Worm (Caenorhabditis elegans): ENCODE results near the gene fipr-7.

The fipr-7 gene

ce11 chrV:10246443-10246885 is 16.8 kb downstream of the fipr-7 start:
- peak; percentile 50 for TF ChIP-seq madf-6 (GFP tag; IDR thresholded peaks at IDR 0.05)
- TF ChIP-seq hmg-1.2 (GFP tag; IDR thresholded peaks at IDR 0.05): peak; percentile 24; the same call in 1 of the 2 replicates
- peak; percentile 61 for TF ChIP-seq efl-1 (GFP tag; optimal IDR thresholded peaks at IDR 0.05)
- TF ChIP-seq attf-5 (GFP tag; optimal IDR thresholded peaks at IDR 0.05): peak; percentile 34
- TF ChIP-seq tbx-9 (tag; optimal IDR thresholded peaks at IDR 0.05; ENCODE audit: borderline replicate concordance): no peak
- TF ChIP-seq somi-1 (GFP tag; optimal IDR thresholded peaks at IDR 0.05): peak; percentile 45
- TF ChIP-seq K11D2.4 (GFP tag; IDR thresholded peaks at IDR 0.05): 0 out of 2 replicates have a peak, but pooled peaks have one; percentile 52
- peak; percentile 1 for TF ChIP-seq xnd-1 (tag; optimal IDR thresholded peaks at IDR 0.05)
- TF ChIP-seq cebp-1 (GFP tag; IDR thresholded peaks at IDR 0.05): no peak
- peak; percentile 28 for TF ChIP-seq cebp-1 (tag; optimal IDR thresholded peaks at IDR 0.05)
- TF ChIP-seq dox-1 (GFP tag; IDR thresholded peaks at IDR 0.05): peak; percentile 16; the same call in 1 of the 2 replicates
- TF ChIP-seq K12H6.12 (tag; optimal IDR thresholded peaks at IDR 0.05): peak; percentile 74
- TF ChIP-seq lin-54 (GFP tag; optimal IDR thresholded peaks at IDR 0.05): peak; percentile 59
- no peak for TF ChIP-seq F57A8.1 (GFP tag; optimal IDR thresholded peaks at IDR 0.05)
- peak in 1 of 3 experiments; percentile 54 for TF ChIP-seq lin-35 (GFP tag; optimal IDR thresholded peaks at IDR 0.05)
- TF ChIP-seq dpl-1 (GFP tag; optimal IDR thresholded peaks at IDR 0.05): peak; percentile 19
- TF ChIP-seq madf-8 (GFP tag; conservative IDR thresholded peaks at IDR 0.05): 0 out of 2 replicates have a peak, but pooled peaks have one; percentile 23
- peak; percentile 37; the same call in 1 of the 2 replicates for TF ChIP-seq D2030.7 (GFP tag; IDR thresholded peaks at IDR 0.05)
- TF ChIP-seq B0336.3 (GFP tag; IDR thresholded peaks at IDR 0.05): no peak
- peak; percentile 5 for TF ChIP-seq lsl-1 (GFP tag; optimal IDR thresholded peaks at IDR 0.05)
- TF ChIP-seq F10E7.11 (tag; optimal IDR thresholded peaks at IDR 0.05): no peak
- peak; percentile 46 for TF ChIP-seq ceh-91 (GFP tag; IDR thresholded peaks at IDR 0.05)

- TF ChIP-seq F49E8.2 (tag; optimal IDR thresholded peaks at IDR 0.05; ENCODE audit: insufficient read depth) (no peak), akir-1 (GFP tag; optimal IDR thresholded peaks at IDR 0.05) (no peak), ceh-79 (tag; optimal IDR thresholded peaks at IDR 0.05) (no peak), F10E7.11 (tag; optimal IDR thresholded peaks at IDR 0.05) (no peak), bed-2 (GFP tag; IDR thresholded peaks at IDR 0.05) (no peak), tbx-9 (tag; optimal IDR thresholded peaks at IDR 0.05; ENCODE audit: borderline replicate concordance) (no peak), pha-4 (tag; optimal IDR thresholded peaks at IDR 0.05) (no peak), repo-1 (tag; optimal IDR thresholded peaks at IDR 0.05) (no peak), aptf-3 (GFP tag; IDR thresholded peaks at IDR 0.05) (no peak), dox-1 (GFP tag; IDR thresholded peaks at IDR 0.05) (0 out of 2 replicates have a peak, but pooled peaks have one; percentile 9), mel-28 (tag; optimal IDR thresholded peaks at IDR 0.05; ENCODE audit: borderline replicate concordance) (no peak), lin-40 (tag; optimal IDR thresholded peaks at IDR 0.05) (no peak), nfyb-1 (GFP tag; IDR thresholded peaks at IDR 0.05) (0 out of 2 replicates have a peak, but pooled peaks have one; percentile 25), somi-1 (GFP tag; optimal IDR thresholded peaks at IDR 0.05) (no peak), F57C9.4 (tag; optimal IDR thresholded peaks at IDR 0.05) (no peak), bed-1 (GFP tag; IDR thresholded peaks at IDR 0.05) (no peak), ceh-40 (GFP tag; IDR thresholded peaks at IDR 0.05) (0 out of 2 replicates have a peak, but pooled peaks have one; percentile 48), mxl-1 (tag; optimal IDR thresholded peaks at IDR 0.05) (no peak), lin-26 (GFP tag; IDR thresholded peaks at IDR 0.05) (peak; percentile 44; the same call in 1 of the 2 replicates), ceh-27 (GFP tag; optimal IDR thresholded peaks at IDR 0.05) (no peak), snpc-1.3 (tag; optimal IDR thresholded peaks at IDR 0.05; ENCODE audit: insufficient read depth) (no peak), ceh-100 (GFP tag; IDR thresholded peaks at IDR 0.05) (no peak), K11D2.4 (GFP tag; IDR thresholded peaks at IDR 0.05) (no peak), T07F8.4 (tag; optimal IDR thresholded peaks at IDR 0.05) (no peak), fkh-3 (tag; optimal IDR thresholded peaks at IDR 0.05) (no peak), ztf-6 (GFP tag; IDR thresholded peaks at IDR 0.05) (no peak), B0035.1 (tag; optimal IDR thresholded peaks at IDR 0.05) (no peak), hmg-1.2 (GFP tag; IDR thresholded peaks at IDR 0.05) (peak; percentile 17; the same call in 1 of the 2 replicates), F37B4.10 (GFP tag; IDR thresholded peaks at IDR 0.05) (no peak), ztf-26 (tag; optimal IDR thresholded peaks at IDR 0.05) (no peak), F39B2.1 (GFP tag; IDR thresholded peaks at IDR 0.05) (no peak)
Measured at ce11 chrV:10246967-10247366, 17.3 kb downstream of the fipr-7 start.

All from whole organism, young adult.